Worm (Caenorhabditis elegans): ENCODE data around the gene F54B3.4.
A peak's percentile ranks its signal among the peaks of the same experiment; 100 is the strongest.

DNA sequence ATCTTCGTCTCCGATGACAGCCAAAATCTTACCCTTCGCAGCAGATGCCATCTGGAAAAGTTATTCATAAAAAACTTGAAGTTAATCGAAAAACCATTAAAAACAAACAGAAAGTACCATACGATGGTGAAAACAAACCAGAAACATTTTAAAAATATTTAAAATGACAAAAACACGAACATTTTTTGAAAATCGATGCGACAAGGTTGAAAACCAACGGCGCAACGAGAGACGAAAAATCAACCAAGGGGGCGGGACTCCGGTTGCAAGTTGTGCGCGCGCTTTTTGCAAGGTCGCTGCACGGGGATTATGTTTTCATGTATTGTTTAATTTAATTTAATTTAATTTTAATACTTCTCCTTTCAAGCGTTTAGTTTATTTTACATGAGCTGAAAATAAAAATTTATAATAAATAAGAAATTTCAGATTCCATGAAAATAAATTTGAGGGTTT lies 32.7 kb upstream of the F54B3.4 start, which contains the start of gene vha-9:
- TF ChIP-seq nhr-76 (tag; optimal IDR thresholded peaks at IDR 0.05) (no peak), unc-120 (tag; optimal IDR thresholded peaks at IDR 0.05; ENCODE audit: poor library complexity, severe bottlenecking) (no peak), lsy-2 (tag; optimal IDR thresholded peaks at IDR 0.05) (peak; percentile 57), nhr-237 (tag; optimal IDR thresholded peaks at IDR 0.05) (no peak), ces-1 (GFP tag; optimal IDR thresholded peaks at IDR 0.05) (peak; percentile 91), pha-4 (tag; optimal IDR thresholded peaks at IDR 0.05) (peak; percentile 7), elt-3 (tag; optimal IDR thresholded peaks at IDR 0.05) (no peak)

All from whole organism, mixed stage, embryonic.